Worm (Caenorhabditis elegans) whole organism, mixed stage, embryonic: ENCODE results near the gene Y39A1A.17.

Experiments used
- bed-3 ChIP-seq: fragments of 200-800 bp; sonication (Bioruptor generic); optimal IDR thresholded peaks from 3 replicates; lab custom pipeline; 2018; ENCODE audit warnings: mild to moderate bottlenecking, missing genetic modification characterization, moderate library complexity, missing compliant biosample characterization
- blmp-1 ChIP-seq: fragments of 150-350 bp; optimal IDR thresholded peaks from 2 replicates; lab custom pipeline; 2014; ENCODE audit warnings: missing biosample characterization, missing genetic modification characterization
- ceh-39 ChIP-seq: fragments of 150-350 bp; optimal IDR thresholded peaks from 2 replicates; lab custom pipeline; 2014; ENCODE audit warnings: missing biosample characterization, missing genetic modification characterization
- ces-1 ChIP-seq: fragments of 150-350 bp; optimal IDR thresholded peaks from 2 replicates; lab custom pipeline; 2014; ENCODE audit warnings: missing biosample characterization, missing genetic modification reagents, missing genetic modification characterization
- drap-1 ChIP-seq: fragments of 200-800 bp; sonication (Bioruptor generic); optimal IDR thresholded peaks from 3 replicates; lab custom pipeline; 2018; ENCODE audit warnings: mild to moderate bottlenecking, missing genetic modification characterization, missing compliant biosample characterization
- elt-1 ChIP-seq: sonication (generic microtip); optimal IDR thresholded peaks from 2 replicates; lab custom pipeline; 2017; ENCODE audit warnings: missing genetic modification characterization, mild to moderate bottlenecking, missing compliant biosample characterization, antibody characterized with exemption, moderate library complexity, borderline replicate concordance; ENCODE audit not compliant: insufficient read depth
- flh-1 ChIP-seq: fragments of 200-800 bp; sonication (Bioruptor generic); optimal IDR thresholded peaks from 2 replicates; lab custom pipeline; 2018; ENCODE audit warnings: mild to moderate bottlenecking, missing genetic modification characterization, moderate library complexity, missing compliant biosample characterization
- hlh-1 ChIP-seq: fragments of 150-350 bp; optimal IDR thresholded peaks from 2 replicates; lab custom pipeline; 2014; ENCODE audit warnings: missing biosample characterization, missing genetic modification reagents, missing genetic modification characterization
- lin-13 ChIP-seq: fragments of 150-350 bp; optimal IDR thresholded peaks from 2 replicates; lab custom pipeline; 2014; ENCODE audit warnings: missing biosample characterization, missing genetic modification characterization
- lin-32 ChIP-seq: fragments of 200-800 bp; sonication (Bioruptor generic); optimal IDR thresholded peaks from 2 replicates; lab custom pipeline; 2018; ENCODE audit warnings: mild to moderate bottlenecking, missing genetic modification characterization, missing compliant biosample characterization
- lsy-2 ChIP-seq: fragments of 150-350 bp; optimal IDR thresholded peaks from 2 replicates; lab custom pipeline; 2014; ENCODE audit warnings: missing biosample characterization, missing genetic modification characterization
- mab-5 ChIP-seq: fragments of 150-350 bp; optimal IDR thresholded peaks from 2 replicates; lab custom pipeline; 2014; ENCODE audit warnings: missing biosample characterization, missing genetic modification characterization
- mep-1 ChIP-seq: fragments of 150-350 bp; optimal IDR thresholded peaks from 2 replicates; lab custom pipeline; 2017; ENCODE audit warnings: missing biosample characterization, missing genetic modification reagents, missing genetic modification characterization, inconsistent platforms
- mls-2 ChIP-seq: sonication (generic microtip); optimal IDR thresholded peaks from 2 replicates; lab custom pipeline; 2016; ENCODE audit warnings: mild to moderate bottlenecking, missing genetic modification characterization, moderate library complexity, missing compliant biosample characterization
- nhr-12 ChIP-seq: fragments of 150-350 bp; optimal IDR thresholded peaks from 2 replicates; lab custom pipeline; 2014; ENCODE audit warnings: missing biosample characterization, missing genetic modification characterization
- nhr-2 ChIP-seq: fragments of 150-350 bp; optimal IDR thresholded peaks from 2 replicates; lab custom pipeline; 2014; ENCODE audit warnings: missing biosample characterization, missing genetic modification characterization
- nhr-28 ChIP-seq: fragments of 150-350 bp; optimal IDR thresholded peaks from 2 replicates; lab custom pipeline; 2014; ENCODE audit warnings: missing biosample characterization, missing genetic modification characterization
- nhr-76 ChIP-seq: sonication (generic microtip); optimal IDR thresholded peaks from 2 replicates; lab custom pipeline; 2017; ENCODE audit warnings: missing biosample characterization, missing genetic modification characterization
- pha-4 ChIP-seq: fragments of 150-350 bp; optimal IDR thresholded peaks from 2 replicates; lab custom pipeline; 2018; ENCODE audit warnings: missing biosample characterization, missing genetic modification reagents, missing genetic modification characterization
- sptf-1 ChIP-seq: sonication (generic microtip); optimal IDR thresholded peaks from 2 replicates; lab custom pipeline; 2017; ENCODE audit warnings: mild to moderate bottlenecking, missing genetic modification characterization, moderate library complexity, missing compliant biosample characterization
- unc-39 ChIP-seq: fragments of 150-350 bp; optimal IDR thresholded peaks from 2 replicates; lab custom pipeline; 2014; ENCODE audit warnings: missing biosample characterization, missing genetic modification characterization
- unc-62 ChIP-seq: fragments of 150-350 bp; optimal IDR thresholded peaks from 2 replicates; lab custom pipeline; 2014; ENCODE audit warnings: missing biosample characterization, missing genetic modification reagents, missing genetic modification characterization
- zip-8 ChIP-seq: fragments of 150-350 bp; optimal IDR thresholded peaks from 2 replicates; lab custom pipeline; 2014; ENCODE audit warnings: missing biosample characterization, missing genetic modification characterization
- ztf-11 ChIP-seq: fragments of 150-350 bp; optimal IDR thresholded peaks from 2 replicates; lab custom pipeline; 2014; ENCODE audit warnings: missing biosample characterization, missing genetic modification characterization

Y39A1A.17 gene

DNA sequence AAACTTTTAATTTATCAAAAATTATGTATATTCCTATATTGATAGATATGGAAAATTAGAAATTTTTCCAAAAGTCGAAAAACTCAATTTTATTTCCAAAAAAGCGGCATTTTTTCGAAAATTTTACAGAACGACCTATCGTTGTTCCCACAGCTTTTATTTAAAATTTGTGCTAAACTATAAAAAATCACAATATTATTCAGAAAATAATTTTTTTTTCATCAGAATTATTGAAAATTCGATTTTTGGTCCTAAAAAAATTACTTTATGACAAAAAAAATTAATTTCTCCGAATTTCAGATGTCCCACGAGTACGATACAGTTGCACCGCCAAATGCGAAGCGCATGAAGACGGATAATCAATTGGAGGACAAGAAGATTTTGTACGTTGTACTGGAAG, 41.7 kb downstream of the Y39A1A.17 start, which contains the start of gene emg-1:
Gene emg-1, plus strand, starts transcription at position 301 of the 400 bp plus-strand sequence.
- TF ChIP-seq pha-4 (tag; lab: Kevin White, UChicago) (no peak), flh-1 (GFP tag; lab: Kevin White, UChicago) (no peak), unc-62 (GFP tag; lab: Kevin White, UChicago) (no peak), zip-8 (tag; lab: Kevin White, UChicago) (no peak), lsy-2 (tag; lab: Kevin White, UChicago) (no peak), hlh-1 (tag; lab: Kevin White, UChicago) (no peak), drap-1 (GFP tag; lab: Kevin White, UChicago) (no peak), mls-2 (no peak)

DNA sequence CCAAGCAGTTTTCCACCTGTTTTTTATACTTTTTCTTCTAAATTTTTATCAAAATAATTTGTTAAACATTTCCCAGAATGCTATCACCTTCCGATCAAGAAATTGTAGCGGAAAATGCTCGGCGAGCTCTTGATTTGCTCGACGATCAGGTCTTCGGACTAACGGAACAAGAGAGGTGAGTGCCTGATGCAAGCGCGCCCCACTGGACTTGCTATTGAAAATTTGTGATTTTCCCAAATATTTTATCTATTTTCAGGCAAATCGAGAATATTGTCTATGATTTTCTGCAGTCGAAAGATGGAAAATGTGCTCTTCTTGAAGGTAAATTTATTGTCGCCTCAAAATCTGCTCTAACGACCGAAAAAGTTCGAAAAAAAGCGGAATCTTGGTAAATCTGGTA, 44.8 kb downstream of the Y39A1A.17 start, which contains the start of gene orc-4:
Gene orc-4, plus strand, starts transcription at position 77 of the 400 bp plus-strand sequence.
- TF ChIP-seq elt-1 (tag; lab: Kevin White, UChicago) (no peak), mab-5 (tag; lab: Kevin White, UChicago) (no peak), mep-1 (no peak), bed-3 (no peak), nhr-12 (tag; lab: Kevin White, UChicago) (no peak), nhr-76 (tag; lab: Kevin White, UChicago) (no peak), blmp-1 (tag; lab: Kevin White, UChicago) (no peak), lin-32 (GFP tag; lab: Kevin White, UChicago) (no peak), hlh-1 (tag; lab: Kevin White, UChicago) (no peak)

- TF ChIP-seq sptf-1 (tag; lab: Kevin White, UChicago) (peak; percentile 25), ceh-39 (tag; lab: Kevin White, UChicago) (no peak), mep-1 (peak; percentile 58), hlh-1 (tag; lab: Kevin White, UChicago) (no peak), nhr-12 (tag; lab: Kevin White, UChicago) (no peak), nhr-28 (tag; lab: Kevin White, UChicago) (no peak), lsy-2 (tag; lab: Kevin White, UChicago) (peak; percentile 97), unc-39 (tag; lab: Kevin White, UChicago) (no peak), lin-13 (peak; percentile 15), mls-2 (no peak), ztf-11 (no peak), nhr-2 (tag; lab: Kevin White, UChicago) (no peak), ces-1 (GFP tag; lab: Kevin White, UChicago) (no peak)
- TF ChIP-seq, all 35 proteins: peak for 4
Measured at ce11 chrIII:10642781-10643180, 48.1 kb downstream of the Y39A1A.17 start, which contains the start of the genes dhs-11 and orc-1. Gene dhs-11 (minus strand): TSS chrIII:10642865. Gene orc-1 (plus strand): TSS chrIII:10643129.
